Worm (Caenorhabditis elegans) whole organism, late embryonic: Measurements from ENCODE around the gene clec-169.

ENCODE experiments used
- C38D4.7 ChIP-seq: fragments of 200-800 bp; sonication (Bioruptor generic); optimal IDR thresholded peaks from 2 replicates; lab custom pipeline; 2018; ENCODE audit warnings: mild to moderate bottlenecking, missing genetic modification characterization, moderate library complexity, missing compliant biosample characterization
- T23F11.4 ChIP-seq: fragments of 200-800 bp; sonication (Bioruptor generic); optimal IDR thresholded peaks from 2 replicates; lab custom pipeline; 2018; ENCODE audit warnings: mild to moderate bottlenecking, missing genetic modification characterization, missing compliant biosample characterization
- ceh-18 ChIP-seq: sonication (generic microtip); optimal IDR thresholded peaks from 2 replicates; lab custom pipeline; 2016; ENCODE audit warnings: missing genetic modification characterization, missing compliant biosample characterization
- ceh-24 ChIP-seq: sonication (generic microtip); optimal IDR thresholded peaks from 2 replicates; lab custom pipeline; 2016; ENCODE audit warnings: mild to moderate bottlenecking, missing genetic modification characterization, missing compliant biosample characterization
- ceh-31 ChIP-seq: sonication (generic microtip); optimal IDR thresholded peaks from 2 replicates; lab custom pipeline; 2016; ENCODE audit warnings: missing genetic modification characterization, missing compliant biosample characterization
- ceh-48 ChIP-seq: sonication (generic microtip); optimal IDR thresholded peaks from 2 replicates; lab custom pipeline; 2016; ENCODE audit warnings: missing genetic modification characterization, inconsistent platforms, missing compliant biosample characterization
- ceh-6 ChIP-seq: fragments of 200-800 bp; sonication (Bioruptor generic); optimal IDR thresholded peaks from 2 replicates; lab custom pipeline; 2018; ENCODE audit warnings: mild to moderate bottlenecking, missing genetic modification characterization, missing compliant biosample characterization
- dmd-4 ChIP-seq: sonication (generic microtip); optimal IDR thresholded peaks from 2 replicates; lab custom pipeline; 2016; ENCODE audit warnings: borderline replicate concordance, missing genetic modification characterization, missing compliant biosample characterization
- elt-2 ChIP-seq: sonication (generic microtip); optimal IDR thresholded peaks from 2 replicates; lab custom pipeline; 2016; ENCODE audit warnings: missing genetic modification reagents, missing genetic modification characterization, missing compliant biosample characterization
- eyg-1 ChIP-seq: sonication (generic microtip); optimal IDR thresholded peaks from 2 replicates; lab custom pipeline; 2016; ENCODE audit warnings: missing genotype, missing genetic modification characterization, missing compliant biosample characterization
- hlh-15 ChIP-seq: sonication (generic microtip); optimal IDR thresholded peaks from 2 replicates; lab custom pipeline; 2016; ENCODE audit warnings: missing genetic modification characterization, missing compliant biosample characterization
- hlh-30 ChIP-seq: sonication (generic microtip); optimal IDR thresholded peaks from 2 replicates; lab custom pipeline; 2017; ENCODE audit warnings: antibody characterized with exemption, missing genetic modification characterization, missing compliant biosample characterization; ENCODE audit not compliant: insufficient read depth
- hlh-8 ChIP-seq: sonication (generic microtip); optimal IDR thresholded peaks from 2 replicates; lab custom pipeline; 2016; ENCODE audit warnings: missing genotype, missing genetic modification characterization, missing compliant biosample characterization
- lim-6 ChIP-seq: sonication (generic microtip); optimal IDR thresholded peaks from 2 replicates; lab custom pipeline; 2016; ENCODE audit warnings: missing genetic modification characterization, missing compliant biosample characterization
- mec-3 ChIP-seq: sonication (generic microtip); optimal IDR thresholded peaks from 2 replicates; lab custom pipeline; 2016; ENCODE audit warnings: borderline replicate concordance, missing genetic modification characterization, missing compliant biosample characterization
- nfya-1 ChIP-seq: sonication (generic microtip); optimal IDR thresholded peaks from 2 replicates; lab custom pipeline; 2017; ENCODE audit warnings: missing genetic modification characterization, mild to moderate bottlenecking, missing compliant biosample characterization, antibody characterized with exemption, moderate library complexity
- nhr-11 ChIP-seq: fragments of 150-350 bp; optimal IDR thresholded peaks from 2 replicates; lab custom pipeline; 2014; ENCODE audit warnings: missing biosample characterization, missing genetic modification characterization
- nhr-232 ChIP-seq: sonication (generic microtip); optimal IDR thresholded peaks from 2 replicates; lab custom pipeline; 2016; ENCODE audit warnings: missing genetic modification characterization, missing compliant biosample characterization
- odd-2 ChIP-seq: sonication (generic microtip); optimal IDR thresholded peaks from 2 replicates; lab custom pipeline; 2017; ENCODE audit warnings: antibody characterized with exemption, mild to moderate bottlenecking, missing genetic modification characterization, missing compliant biosample characterization
- pag-3 ChIP-seq: sonication (generic microtip); optimal IDR thresholded peaks from 2 replicates; lab custom pipeline; 2016; ENCODE audit warnings: missing compliant biosample characterization, missing genetic modification characterization, borderline replicate concordance
- pat-9 ChIP-seq: fragments of 200-800 bp; sonication (Bioruptor generic); optimal IDR thresholded peaks from 2 replicates; lab custom pipeline; 2018; ENCODE audit warnings: mild to moderate bottlenecking, missing genetic modification characterization, moderate library complexity, missing compliant biosample characterization
- pax-1 ChIP-seq: fragments of 150-350 bp; optimal IDR thresholded peaks from 2 replicates; lab custom pipeline; 2014; ENCODE audit warnings: missing biosample characterization, missing genetic modification characterization
- pha-2 ChIP-seq: sonication (generic microtip); optimal IDR thresholded peaks from 2 replicates; lab custom pipeline; 2017; ENCODE audit warnings: mild to moderate bottlenecking, missing genetic modification characterization, missing compliant biosample characterization
- pha-4 ChIP-seq: fragments of 150-350 bp; optimal IDR thresholded peaks from 2 replicates; lab custom pipeline; 2018; ENCODE audit warnings: missing biosample characterization, missing genetic modification reagents, missing genetic modification characterization
- pros-1 ChIP-seq: fragments of 150-350 bp; optimal IDR thresholded peaks from 2 replicates; lab custom pipeline; 2014; ENCODE audit warnings: missing biosample characterization, missing genetic modification reagents, missing genetic modification characterization
- ref-2 ChIP-seq: sonication (generic microtip); optimal IDR thresholded peaks from 2 replicates; lab custom pipeline; 2016; ENCODE audit warnings: missing genetic modification characterization, missing compliant biosample characterization
- rnt-1 ChIP-seq: sonication (generic microtip); optimal IDR thresholded peaks from 2 replicates; lab custom pipeline; 2016; ENCODE audit warnings: missing genetic modification characterization, missing compliant biosample characterization
- sdc-2 ChIP-seq: sonication (generic microtip); optimal IDR thresholded peaks from 2 replicates; lab custom pipeline; 2016; ENCODE audit warnings: missing genotype, missing genetic modification characterization, missing compliant biosample characterization
- tbx-2 ChIP-seq: sonication (generic microtip); optimal IDR thresholded peaks from 2 replicates; lab custom pipeline; 2016; ENCODE audit warnings: missing genetic modification characterization, missing compliant biosample characterization
- tbx-7 ChIP-seq: sonication (generic microtip); optimal IDR thresholded peaks from 2 replicates; lab custom pipeline; 2016; ENCODE audit warnings: missing genotype, missing genetic modification characterization, missing compliant biosample characterization
- unc-3 ChIP-seq, 2 experiments: fragments of 200-800 bp in 1 of 2; sonication (Bioruptor generic) in 1 of 2; sonication (generic microtip) in 1 of 2; conservative IDR thresholded peaks in 1 of 2; optimal IDR thresholded peaks in 1 of 2; 2 replicates each; pipeline versions ENCODE4 v1.3.6 to Lab custom; 2016 to 2022; ENCODE audit warnings: missing compliant biosample characterization in 2 of 2, missing genetic modification characterization in 2 of 2, missing genetic modification reagents in 1 of 2
- unc-42 ChIP-seq: sonication (generic microtip); optimal IDR thresholded peaks from 2 replicates; lab custom pipeline; 2016; ENCODE audit warnings: missing genotype, missing genetic modification characterization, missing compliant biosample characterization
- unc-55 ChIP-seq: sonication (generic microtip); optimal IDR thresholded peaks from 2 replicates; lab custom pipeline; 2017; ENCODE audit warnings: missing biosample characterization, missing genetic modification reagents, missing genetic modification characterization
- unc-86 ChIP-seq: sonication (generic microtip); optimal IDR thresholded peaks from 2 replicates; lab custom pipeline; 2016; ENCODE audit warnings: missing genetic modification characterization, missing compliant biosample characterization
- zip-5 ChIP-seq: sonication (generic microtip); optimal IDR thresholded peaks from 2 replicates; lab custom pipeline; 2016; ENCODE audit warnings: missing genetic modification characterization, missing compliant biosample characterization
- ztf-16 ChIP-seq: sonication (generic microtip); optimal IDR thresholded peaks from 2 replicates; lab custom pipeline; 2017; ENCODE audit warnings: missing genetic modification characterization, missing compliant biosample characterization

clec-169 gene

ce11 chrIV:1264928-1265327 is 3.8 kb downstream of the clec-169 start, which contains the start of gene F38A1.13:
TSS of gene F38A1.13 (plus strand) at chrIV:1265228.
- TF ChIP-seq dmd-4 (no peak), nfya-1 (tag; lab: Kevin White, UChicago) (no peak), hlh-15 (tag; lab: Kevin White, UChicago) (no peak), nhr-232 (tag; lab: Kevin White, UChicago) (no peak), hlh-8 (tag; lab: Kevin White, UChicago) (no peak), sdc-2 (tag; lab: Kevin White, UChicago) (no peak), tbx-7 (tag; lab: Kevin White, UChicago) (no peak), pha-4 (tag; lab: Kevin White, UChicago) (no peak), lim-6 (tag; lab: Kevin White, UChicago) (no peak), ceh-48 (tag; lab: Kevin White, UChicago) (no peak), tbx-2 (no peak), pha-2 (tag; lab: Kevin White, UChicago) (no peak), C38D4.7 (GFP tag; lab: Kevin White, UChicago) (no peak), pat-9 (no peak)

- TF ChIP-seq eyg-1 (tag; lab: Kevin White, UChicago) = no peak
- TF ChIP-seq elt-2 (tag; lab: Kevin White, UChicago) = peak; percentile 2
Measured at ce11 chrIV:1266138-1266537, 5.0 kb downstream of the clec-169 start.

- no peak for TF ChIP-seq ref-2 (tag; lab: Kevin White, UChicago)
- TF ChIP-seq elt-2 (tag; lab: Kevin White, UChicago) = peak; percentile 18
- TF ChIP-seq rnt-1 (tag; lab: Kevin White, UChicago) = no peak
Measured at ce11 chrIV:1266724-1267123, 5.6 kb downstream of the clec-169 start, which contains the start of gene clec-170. TSS of gene clec-170 (plus strand) at chrIV:1266866.

ce11 chrIV:1274583-1274982 is 13.5 kb downstream of the clec-169 start, which contains the start of gene C09E9.1:
TSS of gene C09E9.1 (plus strand) at chrIV:1274868.
- TF ChIP-seq pax-1 (tag; lab: Kevin White, UChicago) (peak; percentile 3), unc-42 (tag; lab: Kevin White, UChicago) (peak; percentile 49), ceh-18 (tag; lab: Kevin White, UChicago) (peak; percentile 16), ceh-31 (peak; percentile 46), tbx-2 (peak; percentile 21), hlh-8 (tag; lab: Kevin White, UChicago) (no peak), nfya-1 (tag; lab: Kevin White, UChicago) (peak; percentile 55), unc-55 (peak; percentile 24), ztf-16 (no peak), ceh-24 (tag; lab: Kevin White, UChicago) (no peak), pros-1 (no peak), hlh-30 (tag; lab: Kevin White, UChicago) (peak; percentile 84), ref-2 (tag; lab: Kevin White, UChicago) (peak; percentile 8)
- TF ChIP-seq, all 69 proteins: peak for 9

- no peak for TF ChIP-seq ceh-6 (GFP tag; lab: Kevin White, UChicago)
- TF ChIP-seq elt-2 (tag; lab: Kevin White, UChicago) = no peak
- TF ChIP-seq ceh-18 (tag; lab: Kevin White, UChicago) = no peak
- no peak for TF ChIP-seq sdc-2 (tag; lab: Kevin White, UChicago)
- no peak for TF ChIP-seq zip-5 (tag; lab: Kevin White, UChicago)
- TF ChIP-seq unc-86 (tag; lab: Kevin White, UChicago) = no peak
Measured at ce11 chrIV:1275910-1276309, 14.8 kb downstream of the clec-169 start.

ce11 chrIV:1277067-1277466 is 15.9 kb downstream of the clec-169 start:
- no peak for TF ChIP-seq T23F11.4
- no peak for TF ChIP-seq unc-3 (GFP tag; conservative IDR thresholded peaks at IDR 0.05; lab: Robert Waterston, UW)
- no peak for TF ChIP-seq unc-3 (tag; optimal IDR thresholded peaks at IDR 0.05; lab: Kevin White, UChicago)
- no peak for TF ChIP-seq odd-2
- no peak for TF ChIP-seq ztf-16
- TF ChIP-seq pax-1 (tag; lab: Kevin White, UChicago) = no peak
- no peak for TF ChIP-seq dmd-4
- no peak for TF ChIP-seq unc-55
- no peak for TF ChIP-seq nhr-11
- TF ChIP-seq eyg-1 (tag; lab: Kevin White, UChicago) = no peak
- no peak for TF ChIP-seq pag-3 (tag; lab: Kevin White, UChicago)
- no peak for TF ChIP-seq mec-3
